Fruit fly (Drosophila melanogaster): ENCODE data around the gene bru1.

bru1 gene

DNA sequence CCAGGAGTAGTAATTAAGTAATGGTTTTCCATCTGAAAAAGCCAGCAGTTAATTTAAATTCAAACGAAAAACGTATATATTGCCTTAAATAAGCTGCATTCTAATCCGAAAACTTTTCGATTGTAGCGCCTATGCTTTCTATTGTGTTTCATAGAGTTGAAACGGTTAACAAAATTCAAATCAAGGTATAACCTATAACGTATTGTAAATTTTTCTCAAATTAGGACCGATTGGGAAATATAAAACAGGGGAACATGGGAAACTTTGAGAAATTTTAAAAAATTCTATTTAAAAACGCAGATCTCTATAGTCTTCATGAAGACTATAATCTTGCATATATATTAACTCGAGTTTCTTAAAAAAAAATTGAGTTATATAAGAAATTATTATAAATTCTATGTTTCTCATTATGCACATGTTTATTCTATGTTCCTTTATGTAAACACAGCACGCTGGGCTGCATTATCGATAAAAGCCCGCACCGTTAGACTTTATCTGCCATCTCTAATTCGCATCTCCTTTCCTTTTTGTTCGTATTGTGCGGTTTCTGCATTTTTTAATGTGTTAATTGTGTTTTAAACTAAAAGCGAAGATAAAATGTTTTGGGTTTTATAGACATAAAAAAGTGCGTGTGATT is at the start of gene bru1:
Gene bru1, plus strand, starts transcription at position 512 of the 637 bp plus-strand sequence.
- TF ChIP-seq Oli (tag; optimal IDR thresholded peaks at IDR 0.05) (no peak), CG2116 (GFP tag; optimal IDR thresholded peaks at IDR 0.05) (peak; percentile 63), Sin3A (optimal IDR thresholded peaks at IDR 0.05) (no peak), D19A (tag; optimal IDR thresholded peaks at IDR 0.05) (no peak), jigr1 (GFP tag; IDR thresholded peaks at IDR 0.05) (no peak), B-H2 (GFP tag; optimal IDR thresholded peaks at IDR 0.05) (no peak), Lhr (GFP tag; optimal IDR thresholded peaks at IDR 0.05) (no peak), Doc2 (GFP tag; IDR thresholded peaks at IDR 0.05) (no peak), CG3281 (GFP tag; optimal IDR thresholded peaks at IDR 0.05) (no peak), Dad (GFP tag; optimal IDR thresholded peaks at IDR 0.05) (no peak), GATAe (GFP tag; conservative IDR thresholded peaks at IDR 0.05) (no peak), fu2 (GFP tag; optimal IDR thresholded peaks at IDR 0.05) (no peak), stwl (tag; optimal IDR thresholded peaks at IDR 0.05) (peak; percentile 90), trh (GFP tag; optimal IDR thresholded peaks at IDR 0.05) (no peak), Ravus (GFP tag; IDR thresholded peaks at IDR 0.05) (no peak), pfk (GFP tag; optimal IDR thresholded peaks at IDR 0.05) (peak; percentile 71), CG30020 (tag; optimal IDR thresholded peaks at IDR 0.05) (peak; percentile 72), CG30403 (GFP tag; optimal IDR thresholded peaks at IDR 0.05) (no peak), C15 (GFP tag; IDR thresholded peaks at IDR 0.05) (no peak), CG17612 (GFP tag; IDR thresholded peaks at IDR 0.05) (no peak), Sry-δ (GFP tag; optimal IDR thresholded peaks at IDR 0.05) (peak; percentile 13), odd (GFP tag; optimal IDR thresholded peaks at IDR 0.05) (no peak), CG8478 (optimal IDR thresholded peaks at IDR 0.05) (no peak), CG1603 (tag; optimal IDR thresholded peaks at IDR 0.05) (peak; percentile 63), nerfin-2 (GFP tag; IDR thresholded peaks at IDR 0.05; ENCODE audit: partially characterized antibody) (no peak), zen (tag; optimal IDR thresholded peaks at IDR 0.05) (peak; percentile 64), bsh (GFP tag; optimal IDR thresholded peaks at IDR 0.05) (no peak), Gsc (GFP tag; IDR thresholded peaks at IDR 0.05) (no peak), chn (GFP tag; optimal IDR thresholded peaks at IDR 0.05) (no peak), wek (GFP tag; optimal IDR thresholded peaks at IDR 0.05) (no peak), CG2129 (GFP tag; IDR thresholded peaks at IDR 0.05; ENCODE audit: partially characterized antibody) (no peak), CG5180 (GFP tag; optimal IDR thresholded peaks at IDR 0.05) (no peak)

DNA sequence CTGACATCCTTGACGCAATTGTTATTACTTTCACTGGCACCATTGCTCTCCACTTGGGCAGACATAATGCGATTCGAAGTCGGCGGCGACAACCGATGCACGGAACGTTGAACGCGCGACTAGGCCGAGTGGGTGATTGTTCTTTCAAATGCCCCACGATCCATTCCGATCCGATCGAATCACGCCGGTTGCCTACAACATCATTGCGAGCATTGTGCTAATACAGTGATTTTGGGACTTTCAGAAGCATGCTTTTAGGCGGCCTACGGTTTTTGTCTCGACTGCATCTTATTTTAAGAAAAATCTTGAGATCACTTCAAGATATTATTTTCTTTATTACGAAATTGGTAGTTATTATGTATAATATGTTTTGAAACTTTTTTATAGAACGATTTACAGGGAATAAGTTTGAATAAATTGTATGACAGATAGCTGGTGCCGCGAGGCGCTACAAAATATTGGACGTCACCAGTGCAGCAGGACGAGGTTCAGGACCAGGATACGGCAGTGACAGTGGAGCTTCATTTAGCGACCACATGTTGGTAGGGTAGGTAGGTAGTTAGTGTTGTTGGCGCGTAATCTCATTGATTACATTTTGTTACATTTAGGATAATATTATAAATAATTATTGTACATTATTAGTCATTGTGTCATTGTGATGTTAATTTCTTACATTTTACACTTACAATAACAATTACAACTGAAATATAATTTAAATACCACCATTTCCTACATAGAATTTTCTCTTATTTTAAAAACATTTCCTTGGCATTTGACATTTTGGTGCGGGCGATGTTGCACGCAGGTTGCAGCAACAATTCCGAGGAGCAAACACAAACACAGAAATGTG is 41.3 kb upstream of the bru1 start, which contains the start of gene rho-6:
Gene rho-6, minus strand, starts transcription at position 137 of the 850 bp plus-strand sequence.
- no peak for TF ChIP-seq hkb (optimal IDR thresholded peaks at IDR 0.05)
- no peak for TF ChIP-seq hkb (GFP tag; IDR thresholded peaks at IDR 0.05)
- TF ChIP-seq CG1602 (GFP tag; optimal IDR thresholded peaks at IDR 0.05) = no peak
- peak; percentile 70 for TF ChIP-seq sens (GFP tag)
- TF ChIP-seq her (GFP tag; optimal IDR thresholded peaks at IDR 0.05) = no peak
- TF ChIP-seq CG5180 (GFP tag; optimal IDR thresholded peaks at IDR 0.05) = peak; percentile 43
- no peak for TF ChIP-seq CG7357 (GFP tag; IDR thresholded peaks at IDR 0.05)
- TF ChIP-seq ac (GFP tag; optimal IDR thresholded peaks at IDR 0.05) = no peak
- peak; percentile 13 for TF ChIP-seq pita (GFP tag; optimal IDR thresholded peaks at IDR 0.05)
- TF ChIP-seq CG3995 (GFP tag; optimal IDR thresholded peaks at IDR 0.05) = peak; percentile 93
- no peak for TF ChIP-seq al (GFP tag; IDR thresholded peaks at IDR 0.05)
- TF ChIP-seq CTCF (GFP tag; optimal IDR thresholded peaks at IDR 0.05) = peak; percentile 41
- no peak for TF ChIP-seq Six4 (GFP tag; optimal IDR thresholded peaks at IDR 0.05)
- no peak for TF ChIP-seq CG17912 (GFP tag; optimal IDR thresholded peaks at IDR 0.05)
- no peak for TF ChIP-seq CG11560 (tag; IDR thresholded peaks at IDR 0.05)
- TF ChIP-seq D19A (tag; optimal IDR thresholded peaks at IDR 0.05) = no peak
- no peak for TF ChIP-seq CG1233 (GFP tag; optimal IDR thresholded peaks at IDR 0.05)
- peak; percentile 29 for TF ChIP-seq stwl (tag; optimal IDR thresholded peaks at IDR 0.05)
- TF ChIP-seq CG10462 (GFP tag; optimal IDR thresholded peaks at IDR 0.05) = no peak
- TF ChIP-seq Hr3 (GFP tag; optimal IDR thresholded peaks at IDR 0.05) = no peak
- TF ChIP-seq zen2 (GFP tag; IDR thresholded peaks at IDR 0.05; ENCODE audit: partially characterized antibody) = no peak
- TF ChIP-seq bcd (GFP tag; optimal IDR thresholded peaks at IDR 0.05) = no peak

All from whole organism, embryonic.